Fruit fly (Drosophila melanogaster) whole organism, embryonic: ENCODE data around the gene Ugt36D1.

ENCODE experiments used
- ATbp ChIP-seq: fragments of 200-800 bp; sonication (Bioruptor generic); optimal IDR thresholded peaks from 2 replicates; lab custom pipeline; 2017; ENCODE audit warnings: missing biosample characterization, mild to moderate bottlenecking, missing genetic modification characterization, missing genetic modification reagents
- BtbVII ChIP-seq: fragments of 200-800 bp; sonication (Bioruptor generic); optimal IDR thresholded peaks from 3 replicates; lab custom pipeline; 2017; ENCODE audit warnings: missing biosample characterization, mild to moderate bottlenecking, missing genetic modification characterization
- CG10366 ChIP-seq: fragments of 200-800 bp; sonication (Bioruptor generic); IDR thresholded peaks from 2 replicates; pipeline ENCODE4 v1.3.6; 2022; ENCODE audit warnings: missing biosample characterization, missing genetic modification characterization
- CG12071 ChIP-seq: fragments of 200-800 bp; sonication (Bioruptor generic); optimal IDR thresholded peaks from 3 replicates; lab custom pipeline; 2018; ENCODE audit warnings: missing biosample characterization, mild to moderate bottlenecking, missing genetic modification characterization
- CG12659 ChIP-seq: fragments of 200-800 bp; sonication (Bioruptor generic); optimal IDR thresholded peaks from 3 replicates; lab custom pipeline; 2017; ENCODE audit warnings: mild to moderate bottlenecking, missing biosample characterization, missing genetic modification reagents, missing genetic modification characterization
- CG15269 ChIP-seq: fragments of 200-800 bp; sonication (Bioruptor generic); optimal IDR thresholded peaks from 2 replicates; lab custom pipeline; 2018; ENCODE audit warnings: missing biosample characterization, mild to moderate bottlenecking, missing genetic modification characterization, moderate library complexity
- CG1832 ChIP-seq: fragments of 200-800 bp; sonication (Bioruptor generic); optimal IDR thresholded peaks from 2 replicates; lab custom pipeline; 2017; ENCODE audit warnings: missing biosample characterization, mild to moderate bottlenecking, missing genetic modification characterization, inconsistent platforms
- CG2116 ChIP-seq: fragments of 200-800 bp; sonication (Bioruptor generic); optimal IDR thresholded peaks from 3 replicates; lab custom pipeline; 2018; ENCODE audit warnings: missing biosample characterization, mild to moderate bottlenecking, missing genetic modification characterization
- CG8765 ChIP-seq: fragments of 200-800 bp; sonication (Bioruptor generic); IDR thresholded peaks from 2 replicates; pipeline ENCODE4 v1.3.6; 2022; ENCODE audit warnings: missing biosample characterization, missing genetic modification characterization
- CG9215 ChIP-seq: fragments of 200-800 bp; sonication (Bioruptor generic); IDR thresholded peaks from 2 replicates; pipeline ENCODE4 v1.3.6; 2022; ENCODE audit warnings: missing biosample characterization, missing genetic modification characterization
- CG9932 ChIP-seq: fragments of 200-800 bp; sonication (Bioruptor generic); IDR thresholded peaks from 2 replicates; pipeline ENCODE4 v1.3.6; 2022; ENCODE audit warnings: missing biosample characterization, missing genetic modification characterization
- Deaf1 ChIP-seq: fragments of 200-800 bp; optimal IDR thresholded peaks from 3 replicates; lab custom pipeline; 2019; ENCODE audit warnings: missing biosample characterization, mild to moderate bottlenecking, missing genetic modification characterization, moderate library complexity
- ERR ChIP-seq: fragments of 200-800 bp; sonication (Bioruptor generic); optimal IDR thresholded peaks from 2 replicates; lab custom pipeline; 2016; ENCODE audit warnings: missing biosample characterization, missing genetic modification characterization
- Elba2 ChIP-seq: fragments of 200-800 bp; sonication (Bioruptor generic); optimal IDR thresholded peaks from 3 replicates; lab custom pipeline; 2016; ENCODE audit warnings: missing biosample characterization, missing genetic modification characterization
- Hand ChIP-seq: fragments of 200-800 bp; sonication (Bioruptor generic); optimal IDR thresholded peaks from 2 replicates; lab custom pipeline; 2017; ENCODE audit warnings: mild to moderate bottlenecking, missing biosample characterization, missing genetic modification reagents, missing genetic modification characterization
- Meics ChIP-seq: fragments of 200-800 bp; sonication (Bioruptor generic); optimal IDR thresholded peaks from 2 replicates; lab custom pipeline; 2017; ENCODE audit warnings: missing biosample characterization, mild to moderate bottlenecking, missing genetic modification characterization
- Mes4 ChIP-seq: fragments of 200-800 bp; sonication (Bioruptor generic); optimal IDR thresholded peaks from 2 replicates; lab custom pipeline; 2016; ENCODE audit warnings: missing biosample characterization, missing genetic modification characterization
- Nf-YA ChIP-seq: fragments of 200-800 bp; sonication (Bioruptor generic); IDR thresholded peaks from 2 replicates; pipeline ENCODE4 v1.3.6; 2022; ENCODE audit warnings: missing biosample characterization, missing genetic modification characterization
- Nf-YC ChIP-seq: fragments of 200-800 bp; optimal IDR thresholded peaks from 3 replicates; lab custom pipeline; 2019; ENCODE audit warnings: missing biosample characterization, mild to moderate bottlenecking, missing genetic modification characterization, moderate library complexity
- Sox102F ChIP-seq: fragments of 200-800 bp; sonication (Bioruptor generic); optimal IDR thresholded peaks from 2 replicates; lab custom pipeline; 2018; ENCODE audit warnings: missing biosample characterization, mild to moderate bottlenecking, missing genetic modification characterization, moderate library complexity
- Tbp ChIP-seq: fragments of >200 bp; optimal IDR thresholded peaks from 2 replicates; lab custom pipeline; 2018; ENCODE audit warnings: missing biosample characterization, missing genetic modification characterization
- Xbp1 ChIP-seq: fragments of 200-800 bp; sonication (Bioruptor generic); optimal IDR thresholded peaks from 3 replicates; lab custom pipeline; 2016; ENCODE audit warnings: missing biosample characterization, mild to moderate bottlenecking, missing genetic modification characterization
- bcd ChIP-seq: fragments of 200-800 bp; sonication (Bioruptor generic); optimal IDR thresholded peaks from 2 replicates; lab custom pipeline; 2017; ENCODE audit warnings: missing biosample characterization, mild to moderate bottlenecking, missing genetic modification characterization
- br ChIP-seq: fragments of >200 bp; optimal IDR thresholded peaks from 2 replicates; lab custom pipeline; 2017
- chif ChIP-seq, 2 experiments: fragments of 200-800 bp; sonication (Bioruptor generic); optimal IDR thresholded peaks; 3 replicates each; lab custom pipeline; 2016; ENCODE audit warnings: missing biosample characterization in 2 of 2, missing genetic modification characterization in 2 of 2
- crol ChIP-seq: fragments of 200-800 bp; sonication (Bioruptor generic); IDR thresholded peaks from 2 replicates; pipeline ENCODE4 v1.3.6; 2022; ENCODE audit warnings: missing biosample characterization, missing genetic modification characterization
- dan ChIP-seq: fragments of 200-800 bp; sonication (Bioruptor generic); IDR thresholded peaks from 2 replicates; pipeline ENCODE4 v1.3.6; 2022; ENCODE audit warnings: missing biosample characterization, missing genetic modification characterization
- dysf ChIP-seq: fragments of 200-800 bp; sonication (Bioruptor generic); IDR thresholded peaks from 3 replicates; pipeline ENCODE4 v1.3.6; 2022; ENCODE audit warnings: missing biosample characterization, missing genetic modification characterization
- exex ChIP-seq: fragments of 200-800 bp; sonication (Bioruptor generic); optimal IDR thresholded peaks from 4 replicates; lab custom pipeline; 2018; ENCODE audit warnings: missing biosample characterization, mild to moderate bottlenecking, missing genetic modification characterization, moderate library complexity
- fd102C ChIP-seq: fragments of 200-800 bp; sonication (Bioruptor generic); optimal IDR thresholded peaks from 2 replicates; lab custom pipeline; 2018; ENCODE audit warnings: missing biosample characterization, mild to moderate bottlenecking, missing genetic modification characterization, moderate library complexity
- fd64A ChIP-seq: fragments of 200-800 bp; sonication (Bioruptor generic); optimal IDR thresholded peaks from 3 replicates; lab custom pipeline; 2018; ENCODE audit warnings: missing biosample characterization, mild to moderate bottlenecking, missing genetic modification characterization
- gem ChIP-seq: fragments of 200-800 bp; sonication (Bioruptor generic); optimal IDR thresholded peaks from 2 replicates; lab custom pipeline; 2019; ENCODE audit warnings: missing biosample characterization, mild to moderate bottlenecking, missing genetic modification characterization, moderate library complexity
- grn ChIP-seq: fragments of 200-800 bp; sonication (Bioruptor generic); optimal IDR thresholded peaks from 3 replicates; lab custom pipeline; 2017; ENCODE audit warnings: missing biosample characterization, missing genetic modification characterization
- h ChIP-seq: fragments of >200 bp; optimal IDR thresholded peaks from 2 replicates; lab custom pipeline; 2017
- hb ChIP-seq: fragments of 200-800 bp; sonication (Bioruptor generic); IDR thresholded peaks from 3 replicates; pipeline ENCODE4 v1.3.6; 2022; ENCODE audit warnings: missing biosample characterization, missing genetic modification characterization; ENCODE audit not compliant: partially characterized antibody
- ind ChIP-seq: fragments of 200-800 bp; sonication (Bioruptor generic); optimal IDR thresholded peaks from 3 replicates; lab custom pipeline; 2016; ENCODE audit warnings: missing biosample characterization, missing genetic modification characterization
- jumu ChIP-seq: fragments of 200-800 bp; sonication (Bioruptor generic); optimal IDR thresholded peaks from 3 replicates; lab custom pipeline; 2016; ENCODE audit warnings: missing biosample characterization, missing genetic modification characterization
- kah ChIP-seq: fragments of 200-800 bp; sonication (Bioruptor generic); optimal IDR thresholded peaks from 2 replicates; lab custom pipeline; 2018; ENCODE audit warnings: missing biosample characterization, mild to moderate bottlenecking, missing genetic modification characterization
- knrl ChIP-seq: fragments of 200-800 bp; sonication (Bioruptor generic); IDR thresholded peaks from 3 replicates; pipeline ENCODE4 v1.3.6; 2022; ENCODE audit warnings: missing biosample characterization, missing genetic modification characterization; ENCODE audit not compliant: partially characterized antibody
- lab ChIP-seq: fragments of 200-800 bp; sonication (Bioruptor generic); optimal IDR thresholded peaks from 3 replicates; lab custom pipeline; 2017; ENCODE audit warnings: missing biosample characterization, missing genetic modification characterization, mild to moderate bottlenecking, moderate library complexity, missing genetic modification reagents
- maf-S ChIP-seq: fragments of 200-800 bp; sonication (Bioruptor generic); optimal IDR thresholded peaks from 2 replicates; lab custom pipeline; 2016; ENCODE audit warnings: missing biosample characterization, missing genetic modification characterization
- mirr ChIP-seq: fragments of 200-800 bp; sonication (Bioruptor generic); optimal IDR thresholded peaks from 3 replicates; lab custom pipeline; 2018; ENCODE audit warnings: missing biosample characterization, mild to moderate bottlenecking, missing genetic modification characterization
- pho ChIP-seq: fragments of 200-800 bp; sonication (Bioruptor generic); optimal IDR thresholded peaks from 2 replicates; lab custom pipeline; 2016; ENCODE audit warnings: missing biosample characterization, missing genetic modification characterization
- prd ChIP-seq, 3 experiments: fragments of >200 bp in 2 of 3; fragments of 200-800 bp in 1 of 3; sonication (Bioruptor generic) in 1 of 3; optimal IDR thresholded peaks in 2 of 3; IDR thresholded peaks in 1 of 3; 2 replicates in 2 of 3; 3 replicates in 1 of 3; pipeline versions ENCODE4 v1.3.6 to Lab custom; 2017 to 2022; ENCODE audit warnings: missing biosample characterization in 1 of 3, missing genetic modification characterization in 1 of 3
- sens-2 ChIP-seq: fragments of 200-800 bp; sonication (Bioruptor generic); IDR thresholded peaks from 2 replicates; pipeline ENCODE4 v1.3.6; 2022; ENCODE audit warnings: missing biosample characterization, missing genetic modification characterization
- seq ChIP-seq: fragments of 200-800 bp; sonication (Bioruptor generic); IDR thresholded peaks from 2 replicates; pipeline ENCODE4 v1.3.6; 2022; ENCODE audit warnings: missing biosample characterization, missing genetic modification characterization
- slbo ChIP-seq: fragments of 200-800 bp; sonication (Bioruptor generic); IDR thresholded peaks from 2 replicates; pipeline ENCODE4 v1.3.6; 2022; ENCODE audit warnings: missing biosample characterization, missing genetic modification characterization
- stc ChIP-seq: fragments of 200-800 bp; sonication (Bioruptor generic); IDR thresholded peaks from 2 replicates; pipeline ENCODE4 v1.3.6; 2022; ENCODE audit warnings: missing biosample characterization, missing genetic modification characterization
- tgo ChIP-seq: fragments of 200-800 bp; sonication (Bioruptor generic); IDR thresholded peaks from 3 replicates; pipeline ENCODE4 v1.3.6; 2022; ENCODE audit warnings: missing biosample characterization, missing genetic modification characterization
- vfl ChIP-seq: fragments of 200-800 bp; sonication (Bioruptor generic); optimal IDR thresholded peaks from 2 replicates; lab custom pipeline; 2016; ENCODE audit warnings: missing biosample characterization, missing genetic modification characterization
- vvl ChIP-seq: fragments of 200-800 bp; sonication (Bioruptor generic); IDR thresholded peaks from 2 replicates; pipeline ENCODE4 v1.3.6; 2022; ENCODE audit warnings: missing biosample characterization, missing genetic modification characterization
- zen2 ChIP-seq: fragments of 200-800 bp; sonication (Bioruptor generic); IDR thresholded peaks from 3 replicates; pipeline ENCODE4 v1.3.6; 2022; ENCODE audit warnings: missing biosample characterization, missing genetic modification characterization; ENCODE audit not compliant: partially characterized antibody

The Ugt36D1 gene

DNA sequence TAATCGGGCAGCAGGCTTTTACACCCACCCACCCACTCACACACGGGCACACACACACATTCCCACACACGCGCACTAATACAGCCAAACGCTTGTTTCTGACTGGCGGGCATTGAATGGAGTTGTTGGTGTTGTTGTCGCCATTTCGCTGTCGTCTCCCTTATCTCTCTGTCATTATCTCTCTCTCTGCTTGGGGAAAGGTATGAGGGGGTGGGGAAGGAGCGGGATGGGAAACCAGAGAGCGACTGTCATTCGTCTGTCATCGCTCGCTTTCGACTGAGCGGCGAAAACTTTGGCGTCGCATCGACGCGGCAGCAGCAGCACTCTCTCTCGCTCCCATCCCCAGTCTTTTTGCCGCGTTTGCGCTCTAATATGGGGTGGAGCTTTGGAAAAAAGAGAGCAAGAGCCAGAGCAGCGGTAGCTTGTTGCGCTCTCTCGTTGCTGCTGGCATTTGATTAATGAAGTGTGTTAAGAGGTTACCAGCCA is 27.4 kb upstream of the Ugt36D1 start (continued):
- TF ChIP-seq fd102C (no peak), slbo (no peak), h (lab: Kevin White, UChicago) (no peak), vfl (no peak), Nf-YC (tag; lab: Kevin White, UChicago) (peak; percentile 99), chif (GFP tag; optimal IDR thresholded peaks at IDR 0.05; lab: Kevin White, UChicago) (no peak), CG12071 (GFP tag; lab: Kevin White, UChicago) (peak; percentile 23), ind (GFP tag; lab: Kevin White, UChicago) (no peak), CG12659 (GFP tag; lab: Kevin White, UChicago) (no peak), CG2116 (GFP tag; lab: Kevin White, UChicago) (no peak), Xbp1 (no peak), tgo (GFP tag; lab: Robert Waterston, UW) (no peak), stc (no peak), CG10366 (GFP tag; lab: Robert Waterston, UW) (no peak), mirr (GFP tag; lab: Kevin White, UChicago) (no peak), CG15269 (tag; lab: Kevin White, UChicago) (no peak), BtbVII (no peak), vvl (GFP tag; lab: Robert Waterston, UW) (0 out of 2 replicates have a peak, but pooled peaks have one; percentile 24), crol (GFP tag; lab: Robert Waterston, UW) (peak; percentile 85), CG9932 (GFP tag; lab: Robert Waterston, UW) (no peak), CG1832 (GFP tag; lab: Kevin White, UChicago) (no peak), maf-S (GFP tag; lab: Kevin White, UChicago) (no peak), gem (no peak), Sox102F (GFP tag; lab: Kevin White, UChicago) (no peak), fd64A (no peak), dysf (GFP tag; lab: Robert Waterston, UW) (no peak), bcd (no peak), br (no peak), dan (GFP tag; lab: Robert Waterston, UW) (no peak), Meics (no peak), Mes4 (no peak), seq (GFP tag; lab: Robert Waterston, UW) (peak; percentile 61; the same call in 1 of the 2 replicates), jumu (GFP tag; lab: Kevin White, UChicago) (no peak), knrl (GFP tag; lab: Robert Waterston, UW) (no peak), Tbp (GFP tag; lab: Kevin White, UChicago) (no peak), kah (GFP tag; lab: Kevin White, UChicago) (no peak), CG9215 (GFP tag; lab: Robert Waterston, UW) (no peak), ATbp (GFP tag; lab: Kevin White, UChicago) (no peak), Deaf1 (tag; lab: Kevin White, UChicago) (peak; percentile 78), exex (tag; lab: Kevin White, UChicago) (peak; percentile 13), hb (GFP tag; lab: Robert Waterston, UW) (no peak), pho (GFP tag; lab: Kevin White, UChicago) (no peak), CG8765 (no peak), Hand (GFP tag; lab: Kevin White, UChicago) (no peak), Elba2 (GFP tag; lab: Kevin White, UChicago) (no peak), sens-2 (GFP tag; lab: Robert Waterston, UW) (no peak), ERR (GFP tag; lab: Kevin White, UChicago) (no peak), lab (no peak), zen2 (GFP tag; lab: Robert Waterston, UW) (0 out of 3 replicates have a peak, but pooled peaks have one; percentile 14), prd (optimal IDR thresholded peaks at IDR 0.05; lab: Kevin White, UChicago) (no peak), prd (GFP tag; IDR thresholded peaks at IDR 0.05; lab: Robert Waterston, UW) (no peak), grn (GFP tag; lab: Kevin White, UChicago) (peak; percentile 91), Nf-YA (GFP tag; lab: Robert Waterston, UW) (peak; percentile 83)
